Worm (Caenorhabditis elegans) whole organism, late embryonic: ENCODE results near the gene gldi-6.

Source experiments
- ceh-14 ChIP-seq: sonication (generic microtip); optimal IDR thresholded peaks from 2 replicates; lab custom pipeline; 2016; ENCODE audit warnings: missing genotype, missing genetic modification characterization, missing compliant biosample characterization
- ceh-19 ChIP-seq: fragments of 200-800 bp; sonication (Bioruptor generic); optimal IDR thresholded peaks from 2 replicates; lab custom pipeline; 2018; ENCODE audit warnings: mild to moderate bottlenecking, missing genetic modification characterization, missing compliant biosample characterization
- fkh-6 ChIP-seq: sonication (generic microtip); optimal IDR thresholded peaks from 2 replicates; lab custom pipeline; 2016; ENCODE audit warnings: missing genetic modification characterization, missing compliant biosample characterization
- pax-1 ChIP-seq: fragments of 150-350 bp; optimal IDR thresholded peaks from 2 replicates; lab custom pipeline; 2014; ENCODE audit warnings: missing biosample characterization, missing genetic modification characterization
- pha-2 ChIP-seq: sonication (generic microtip); optimal IDR thresholded peaks from 2 replicates; lab custom pipeline; 2017; ENCODE audit warnings: mild to moderate bottlenecking, missing genetic modification characterization, missing compliant biosample characterization
- tbx-7 ChIP-seq: sonication (generic microtip); optimal IDR thresholded peaks from 2 replicates; lab custom pipeline; 2016; ENCODE audit warnings: missing genotype, missing genetic modification characterization, missing compliant biosample characterization
- unc-55 ChIP-seq: sonication (generic microtip); optimal IDR thresholded peaks from 2 replicates; lab custom pipeline; 2017; ENCODE audit warnings: missing biosample characterization, missing genetic modification reagents, missing genetic modification characterization

DNA sequence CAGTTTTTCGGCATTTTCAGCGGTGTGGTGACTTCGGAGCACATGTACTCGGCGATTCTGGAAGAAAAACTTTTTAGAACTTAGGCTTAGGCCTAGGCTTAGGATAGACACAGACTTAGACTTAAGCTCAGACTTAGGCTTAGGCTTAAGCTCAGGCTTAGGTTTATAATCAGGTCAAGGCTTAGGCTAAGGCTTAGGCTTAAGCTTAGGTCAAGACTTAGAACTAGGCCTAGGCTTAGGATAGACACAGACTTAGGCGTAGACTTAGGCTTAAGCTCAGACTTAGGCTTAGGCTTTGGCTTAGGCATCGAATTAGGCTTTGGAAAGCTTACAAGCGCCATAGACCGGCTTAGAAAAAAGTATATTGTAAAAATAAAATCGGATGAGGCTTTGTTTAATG, 29.8 kb downstream of the gldi-6 start:
- TF ChIP-seq unc-55 (GFP tag; lab: Kevin White, UChicago) (no peak), ceh-14 (tag; lab: Kevin White, UChicago) (no peak), tbx-7 (no peak), pax-1 (tag; lab: Kevin White, UChicago) (no peak), fkh-6 (tag; lab: Kevin White, UChicago) (no peak), pha-2 (tag; lab: Kevin White, UChicago) (no peak), ceh-19 (GFP tag; lab: Kevin White, UChicago) (no peak)
